Fruit fly (Drosophila melanogaster): ENCODE results near the gene CG4572.

The CG4572 gene

DNA sequence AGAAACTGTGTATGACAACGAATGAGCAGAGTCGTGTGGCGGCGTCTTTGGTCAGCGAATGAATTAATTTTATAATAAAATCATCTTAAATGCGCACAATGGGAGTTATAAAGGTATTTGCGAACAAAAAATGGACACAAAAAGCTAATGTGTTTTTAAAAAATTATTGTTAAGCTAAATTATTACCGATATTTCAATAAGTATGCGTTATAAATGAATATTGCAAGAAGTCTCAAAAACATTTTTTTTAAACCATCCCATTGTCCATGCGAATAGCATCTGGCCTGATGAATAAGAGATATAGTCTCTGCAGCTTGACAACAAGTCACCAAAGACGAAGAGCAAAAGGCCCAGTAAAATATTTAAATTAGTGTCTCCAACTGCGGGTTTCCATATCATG, 33.2 kb downstream of the CG4572 start (continued):
- TF ChIP-seq Dad (GFP tag; optimal IDR thresholded peaks at IDR 0.05) (no peak), sna (GFP tag; IDR thresholded peaks at IDR 0.05; ENCODE audit: partially characterized antibody) (no peak), Dip2 (GFP tag; IDR thresholded peaks at IDR 0.05) (no peak), NfI (GFP tag; optimal IDR thresholded peaks at IDR 0.05) (peak; percentile 34), Doc2 (GFP tag; IDR thresholded peaks at IDR 0.05) (no peak), CG4854 (GFP tag; optimal IDR thresholded peaks at IDR 0.05) (peak; percentile 1), ato (GFP tag; IDR thresholded peaks at IDR 0.05; ENCODE audit: partially characterized antibody) (no peak), CG42726 (GFP tag; IDR thresholded peaks at IDR 0.05; ENCODE audit: partially characterized antibody) (no peak), gcm (GFP tag; optimal IDR thresholded peaks at IDR 0.05) (peak; percentile 73), CG18764 (GFP tag; optimal IDR thresholded peaks at IDR 0.05) (peak; percentile 35), Xbp1 (GFP tag; optimal IDR thresholded peaks at IDR 0.05) (peak; percentile 59), ewg (GFP tag; optimal IDR thresholded peaks at IDR 0.05) (peak; percentile 46), Lim3 (GFP tag; IDR thresholded peaks at IDR 0.05) (no peak), CG11093 (GFP tag; IDR thresholded peaks at IDR 0.05) (no peak), gsb-n (tag; optimal IDR thresholded peaks at IDR 0.05) (peak; percentile 45), yki (optimal IDR thresholded peaks at IDR 0.05) (no peak), CG1233 (GFP tag; optimal IDR thresholded peaks at IDR 0.05) (no peak), CG31365 (tag; optimal IDR thresholded peaks at IDR 0.05) (no peak), Hmx (GFP tag; optimal IDR thresholded peaks at IDR 0.05) (no peak), CG16815 (GFP tag; optimal IDR thresholded peaks at IDR 0.05) (no peak), Abd-B (GFP tag; optimal IDR thresholded peaks at IDR 0.05) (peak; percentile 57), ase (GFP tag; IDR thresholded peaks at IDR 0.05) (no peak), bigmax (GFP tag; optimal IDR thresholded peaks at IDR 0.05) (no peak), chif (GFP tag; optimal IDR thresholded peaks at IDR 0.05) (peak; percentile 25 to 38), CG8281 (tag; optimal IDR thresholded peaks at IDR 0.05) (peak; percentile 42), Mad (GFP tag; optimal IDR thresholded peaks at IDR 0.05) (peak; percentile 19), toy (GFP tag; IDR thresholded peaks at IDR 0.05) (0 out of 2 replicates have a peak, but pooled peaks have one; percentile 7), tx (GFP tag; optimal IDR thresholded peaks at IDR 0.05) (no peak), PHDP (tag; optimal IDR thresholded peaks at IDR 0.05) (peak; percentile 73), Meics (GFP tag; optimal IDR thresholded peaks at IDR 0.05) (peak; percentile 71), tio (GFP tag; optimal IDR thresholded peaks at IDR 0.05) (peak; percentile 14), sc (optimal IDR thresholded peaks at IDR 0.05) (no peak), sc (GFP tag; optimal IDR thresholded peaks at IDR 0.05) (no peak), CG7745 (tag; optimal IDR thresholded peaks at IDR 0.05) (no peak), Mrtf (GFP tag; IDR thresholded peaks at IDR 0.05) (peak; percentile 70; the same call in 1 of the 3 replicates), CG16863 (GFP tag; optimal IDR thresholded peaks at IDR 0.05) (peak; percentile 38), CG9609 (GFP tag; optimal IDR thresholded peaks at IDR 0.05) (no peak), Oli (tag; optimal IDR thresholded peaks at IDR 0.05) (peak; percentile 72), CG10267 (tag; optimal IDR thresholded peaks at IDR 0.05) (peak; percentile 44), CG6254 (GFP tag; optimal IDR thresholded peaks at IDR 0.05) (no peak), CG14860 (GFP tag; IDR thresholded peaks at IDR 0.05; ENCODE audit: partially characterized antibody) (no peak), CG3065 (GFP tag; optimal IDR thresholded peaks at IDR 0.05) (peak; percentile 4), ssp (GFP tag; IDR thresholded peaks at IDR 0.05) (0 out of 2 replicates have a peak, but pooled peaks have one; percentile 42), zf30C (GFP tag; optimal IDR thresholded peaks at IDR 0.05) (no peak), CG10366 (GFP tag; IDR thresholded peaks at IDR 0.05) (peak; percentile 44; the same call in 1 of the 2 replicates), CG32772 (GFP tag; IDR thresholded peaks at IDR 0.05) (0 out of 2 replicates have a peak, but pooled peaks have one; percentile 25), CG9437 (GFP tag; optimal IDR thresholded peaks at IDR 0.05) (peak; percentile 52), CG32532 (GFP tag; IDR thresholded peaks at IDR 0.05) (peak; percentile 75), eve (GFP tag; optimal IDR thresholded peaks at IDR 0.05) (peak in 1 of 2 experiments; percentile 41), salm (tag; optimal IDR thresholded peaks at IDR 0.05) (peak; percentile 90), vvl (GFP tag; IDR thresholded peaks at IDR 0.05) (peak; percentile 83)
